Worm (Caenorhabditis elegans): ENCODE results near the gene F23A7.4.

- TF ChIP-seq sptf-2 (GFP tag; optimal IDR thresholded peaks at IDR 0.05), result no peak
- no peak for TF ChIP-seq madf-6 (GFP tag; IDR thresholded peaks at IDR 0.05)
- no peak for TF ChIP-seq ztf-3 (GFP tag; optimal IDR thresholded peaks at IDR 0.05)
- TF ChIP-seq F10E7.11 (tag; optimal IDR thresholded peaks at IDR 0.05), result no peak
- TF ChIP-seq madf-8 (GFP tag; conservative IDR thresholded peaks at IDR 0.05), result no peak
- no peak for TF ChIP-seq ets-4 (GFP tag; optimal IDR thresholded peaks at IDR 0.05)
- TF ChIP-seq egl-44 (GFP tag; IDR thresholded peaks at IDR 0.05), result no peak
- TF ChIP-seq pha-4 (tag; optimal IDR thresholded peaks at IDR 0.05), result no peak
- no peak for TF ChIP-seq nfya-1 (tag; optimal IDR thresholded peaks at IDR 0.05; ENCODE audit: borderline replicate concordance, insufficient read depth)
- TF ChIP-seq athp-1 (tag; optimal IDR thresholded peaks at IDR 0.05), result no peak
- TF ChIP-seq Y53F4B.3 (GFP tag; IDR thresholded peaks at IDR 0.05), result no peak
- no peak for TF ChIP-seq unc-130 (GFP tag; optimal IDR thresholded peaks at IDR 0.05)
- no peak for TF ChIP-seq ztf-26 (tag; optimal IDR thresholded peaks at IDR 0.05)
- TF ChIP-seq egrh-3 (GFP tag; IDR thresholded peaks at IDR 0.05), result no peak
Observed at ce11 chrX:16240626-16241025, 28.2 kb downstream of the F23A7.4 start.

All from whole organism, young adult.